Fruit fly (Drosophila melanogaster): ENCODE measurements around the gene CG10338.

Gene CG10338

DNA sequence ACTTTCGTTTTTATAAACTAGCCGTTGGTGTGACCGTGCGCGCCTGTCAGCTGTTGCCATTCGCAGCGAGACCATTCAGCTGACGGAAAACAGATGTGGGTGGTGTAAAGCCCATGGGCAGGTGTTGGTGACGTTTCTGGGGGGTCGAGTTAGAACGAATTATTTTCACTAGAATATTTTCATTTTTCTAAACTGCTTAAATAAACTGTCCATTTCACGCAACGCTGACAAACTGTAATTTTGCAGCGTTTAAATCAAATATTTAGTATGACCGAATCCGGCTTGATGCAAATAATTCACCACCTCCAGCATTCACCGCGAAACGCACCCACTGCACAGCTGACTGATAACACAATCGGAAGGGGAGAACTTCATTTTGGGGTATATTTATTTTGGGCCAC lies at the start of gene CG10338, which contains the start of gene CG10383:
TSS of gene CG10338 (plus strand) at position 261 of the 401 bp plus-strand sequence.
TSS of gene CG10383 (minus strand) at position 199 of the 401 bp plus-strand sequence.
- TF ChIP-seq noc (tag; optimal IDR thresholded peaks at IDR 0.05) = peak; percentile 87

- no peak for TF ChIP-seq noc (tag; optimal IDR thresholded peaks at IDR 0.05)
Measured at dm6 chr2L:18647857-18648652, 47.4 kb upstream of the CG10338 start.

DNA sequence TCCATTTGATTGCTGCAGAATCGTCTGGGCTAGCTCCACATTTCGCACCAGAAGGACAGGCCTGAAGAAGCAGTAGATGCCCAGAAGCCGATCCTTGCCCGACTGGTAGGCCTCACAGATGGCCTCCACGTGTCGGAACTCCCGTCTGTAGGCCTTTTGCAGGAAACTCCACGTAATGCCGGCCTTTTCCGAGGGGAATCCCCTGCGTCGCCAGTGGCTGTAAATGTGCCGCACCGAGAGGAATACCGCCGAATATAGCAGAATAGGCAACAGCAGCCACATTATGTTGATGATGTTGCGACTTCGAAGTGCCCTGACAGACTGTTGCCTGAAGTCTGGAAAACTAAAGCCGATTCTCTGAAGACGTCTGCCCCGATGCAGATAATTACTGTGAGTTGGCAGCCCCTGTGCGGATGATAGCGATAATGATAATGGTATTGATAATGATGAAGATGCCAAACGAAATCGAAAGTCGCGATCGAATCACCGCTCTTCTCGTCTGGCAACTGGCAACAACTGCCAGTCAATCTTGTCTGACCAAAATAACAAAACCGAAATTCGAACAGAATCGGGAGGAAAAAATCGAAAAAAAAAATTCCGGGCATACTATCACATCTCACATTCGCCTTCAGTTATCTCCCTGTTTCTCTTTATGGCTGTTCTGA lies 42.7 kb upstream of the CG10338 start, which contains the start of gene Cyp310a1:
TSS of gene Cyp310a1 (minus strand) at position 348 of the 665 bp plus-strand sequence.
- TF ChIP-seq noc (tag; optimal IDR thresholded peaks at IDR 0.05) = no peak

DNA sequence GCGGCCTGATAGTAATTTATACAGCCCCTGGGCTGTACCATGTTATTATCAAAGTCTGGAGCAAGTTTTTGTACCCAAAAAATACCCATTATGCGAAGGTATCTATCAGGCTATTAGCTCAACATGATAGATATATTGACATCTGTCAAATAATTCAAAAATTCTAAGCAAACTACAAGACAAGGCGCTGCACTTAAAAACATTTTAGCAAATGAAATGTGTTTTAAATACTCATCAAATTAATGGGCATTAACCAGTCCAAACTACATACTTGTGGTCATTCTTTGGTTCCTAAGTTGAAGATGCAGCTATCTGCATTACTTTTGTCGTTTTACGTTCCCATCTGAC lies 42.2 kb upstream of the CG10338 start:
- TF ChIP-seq noc (tag; optimal IDR thresholded peaks at IDR 0.05) = peak; percentile 53

DNA sequence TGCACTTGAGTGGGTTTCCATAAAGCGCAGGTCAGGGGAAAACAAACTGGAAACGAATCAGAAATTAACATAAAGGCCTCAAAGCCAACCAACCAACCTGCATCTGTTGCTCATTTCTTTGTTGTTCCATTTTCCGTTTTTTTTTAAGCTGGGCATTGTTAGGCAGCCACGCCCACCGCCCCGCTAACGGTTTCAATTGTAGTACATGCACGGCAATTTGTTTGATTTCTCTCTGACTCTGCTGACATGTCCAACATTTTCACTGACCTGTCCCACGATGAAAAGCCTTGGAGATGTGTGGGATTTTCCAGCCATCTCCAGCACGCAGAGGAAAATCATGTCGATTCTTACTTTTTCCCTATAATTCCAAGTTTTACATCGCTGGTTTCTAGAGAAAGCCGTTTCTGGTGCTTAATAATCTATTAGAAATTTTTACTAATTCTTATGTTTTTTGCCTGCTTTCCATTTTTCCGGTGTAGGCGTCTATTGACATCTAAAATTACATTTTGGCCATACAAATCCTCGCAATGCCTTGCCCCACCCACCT lies 38.7 kb upstream of the CG10338 start:
- no peak for TF ChIP-seq noc (tag; optimal IDR thresholded peaks at IDR 0.05)

dm6 chr2L:18658108-18658507 lies 37.4 kb upstream of the CG10338 start:
- TF ChIP-seq noc (tag; optimal IDR thresholded peaks at IDR 0.05) = no peak

dm6 chr2L:18663395-18663794 lies 32.1 kb upstream of the CG10338 start:
- TF ChIP-seq noc (tag; optimal IDR thresholded peaks at IDR 0.05) = no peak

DNA sequence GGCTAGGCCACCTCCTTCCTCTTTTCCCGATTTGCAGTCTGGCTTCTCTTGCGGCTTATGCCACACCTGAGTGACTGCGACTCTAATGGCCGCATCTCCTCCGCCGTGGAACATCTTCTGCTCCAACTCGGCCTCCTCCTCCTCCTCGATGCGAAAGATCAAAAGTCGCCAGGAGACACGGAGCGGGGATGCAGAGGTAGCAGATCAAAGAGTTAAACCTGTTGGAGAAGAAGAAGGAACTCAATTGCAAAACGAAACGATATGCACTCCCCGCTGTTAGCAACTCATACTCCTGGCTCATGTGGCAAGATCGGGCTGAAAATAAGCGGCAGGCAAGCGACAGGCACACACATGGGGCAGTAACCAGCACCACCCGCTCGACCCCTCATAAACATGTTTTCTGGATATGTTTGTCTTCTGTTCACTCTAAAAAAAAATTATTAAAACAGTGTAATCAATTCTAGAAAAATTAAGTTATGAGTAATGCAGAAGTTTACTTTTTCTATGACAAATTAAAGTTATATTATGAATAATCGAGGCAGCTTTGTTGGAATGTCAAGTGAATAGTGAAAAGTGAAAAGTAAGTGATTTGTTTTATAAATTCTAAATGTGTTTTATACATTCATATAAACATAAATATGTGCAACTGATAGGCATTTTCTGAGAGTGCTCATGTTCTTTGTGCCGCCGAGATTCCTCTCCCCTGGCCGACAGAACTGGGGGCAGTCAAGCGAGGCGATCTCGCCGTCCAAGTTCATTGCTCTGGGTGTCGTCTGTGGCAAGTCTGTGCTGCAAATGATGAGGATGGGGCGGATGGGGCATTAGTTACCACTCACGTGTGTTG lies 30.5 kb upstream of the CG10338 start:
- TF ChIP-seq noc (tag; optimal IDR thresholded peaks at IDR 0.05) = no peak

- TF ChIP-seq noc (tag; optimal IDR thresholded peaks at IDR 0.05) = no peak
Measured at dm6 chr2L:18665952-18666606, 29.4 kb upstream of the CG10338 start.

dm6 chr2L:18671146-18671545 lies 24.3 kb upstream of the CG10338 start, which contains the start of gene CG43338:
TSS of gene CG43338 (minus strand) at chr2L:18671246.
- no peak for TF ChIP-seq noc (tag; optimal IDR thresholded peaks at IDR 0.05)

DNA sequence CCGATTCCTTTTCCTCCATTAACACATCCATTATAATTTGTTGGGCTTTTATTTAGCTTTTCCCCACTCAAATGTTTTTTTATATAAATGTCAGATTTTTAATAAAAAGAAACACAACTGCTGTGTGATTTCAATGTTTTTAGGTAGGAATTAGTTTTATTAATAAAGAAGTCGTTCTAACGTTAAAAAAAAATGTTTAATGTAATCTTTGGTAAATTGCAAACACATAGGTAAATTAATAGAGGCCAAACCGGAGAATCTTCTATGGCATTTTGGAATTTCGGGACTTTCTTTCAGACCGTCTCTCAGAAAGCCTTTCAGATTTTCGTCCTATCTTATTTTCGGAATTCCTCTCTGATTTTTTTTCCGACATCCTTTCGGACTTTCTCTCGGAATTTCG lies 22.3 kb upstream of the CG10338 start, which contains the start of gene CG43339:
TSS of gene CG43339 (minus strand) at position 101 of the 400 bp plus-strand sequence.
- TF ChIP-seq noc (tag; optimal IDR thresholded peaks at IDR 0.05) = no peak

dm6 chr2L:18674994-18675393 lies 20.5 kb upstream of the CG10338 start, which contains the start of gene Mst36Fb:
TSS of gene Mst36Fb (minus strand) at chr2L:18675094.
- TF ChIP-seq noc (tag; optimal IDR thresholded peaks at IDR 0.05) = no peak

dm6 chr2L:18676948-18677820 lies 18.3 kb upstream of the CG10338 start, which contains the start of the genes Mst36Fa and CG31751:
TSS of gene Mst36Fa (minus strand) at chr2L:18676998.
TSS of gene CG31751 (plus strand) at chr2L:18677221.
- peak; percentile 76 for TF ChIP-seq noc (tag; optimal IDR thresholded peaks at IDR 0.05)

Measured in whole organism, larva.